Worm (Caenorhabditis elegans): Measurements from ENCODE around the gene spig-1.

spig-1 gene

DNA sequence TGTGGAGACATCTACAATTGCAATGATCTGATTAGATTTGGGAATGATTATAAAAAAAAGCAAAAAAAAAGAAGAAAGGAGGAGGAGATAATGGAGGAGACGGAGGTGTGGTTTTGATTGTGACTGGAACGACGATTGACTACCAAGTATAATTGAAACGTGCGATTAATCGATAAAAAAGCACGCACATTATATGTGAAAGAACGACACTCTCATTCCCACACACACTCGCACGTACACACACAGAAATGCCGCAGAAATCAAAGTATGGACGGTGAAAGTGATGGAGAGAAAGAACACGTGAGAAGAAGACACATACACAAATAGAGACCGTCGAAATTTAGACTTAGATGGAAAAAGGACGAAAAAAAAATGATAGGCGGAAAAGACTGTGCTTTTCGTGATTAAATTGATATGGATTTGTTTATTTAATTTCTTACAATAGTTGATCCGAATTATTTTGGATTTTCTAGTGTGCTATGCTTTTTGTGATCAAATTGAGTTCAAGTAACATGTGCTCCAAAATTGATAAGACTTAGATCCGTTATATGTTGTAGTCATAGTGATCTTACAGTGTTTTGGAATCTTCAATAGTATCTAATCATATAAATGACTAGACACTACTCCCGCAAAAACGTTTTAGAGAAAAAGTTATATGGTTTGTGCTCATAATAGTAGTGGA lies 42.3 kb downstream of the spig-1 start, which contains the start of gene nhr-135:
Gene nhr-135 (minus strand): TSS at position 51 of the 682 bp plus-strand sequence.
- TF ChIP-seq elt-3 (tag; optimal IDR thresholded peaks at IDR 0.05) = peak in 1 of 3 experiments; percentile 72
- TF ChIP-seq ceh-16 (tag; optimal IDR thresholded peaks at IDR 0.05) = no peak
- peak; percentile 30 for TF ChIP-seq hmg-11 (tag; optimal IDR thresholded peaks at IDR 0.05)
- no peak for TF ChIP-seq eor-1 (tag; optimal IDR thresholded peaks at IDR 0.05)
- no peak for TF ChIP-seq elt-1 (tag; optimal IDR thresholded peaks at IDR 0.05)
- TF ChIP-seq nhr-11 (tag; optimal IDR thresholded peaks at IDR 0.05) = no peak
- no peak for TF ChIP-seq daf-12 (tag; optimal IDR thresholded peaks at IDR 0.05)
- TF ChIP-seq mdl-1 (tag; optimal IDR thresholded peaks at IDR 0.05) = peak; percentile 77
- peak; percentile 40 for TF ChIP-seq nfya-1 (tag; optimal IDR thresholded peaks at IDR 0.05; ENCODE audit: insufficient read depth)
- no peak for TF ChIP-seq mml-1 (tag; optimal IDR thresholded peaks at IDR 0.05)
- no peak for TF ChIP-seq lin-39 (tag; optimal IDR thresholded peaks at IDR 0.05)
- TF ChIP-seq egl-5 (tag; optimal IDR thresholded peaks at IDR 0.05) = no peak
- no peak for TF ChIP-seq ZK546.5 (tag; optimal IDR thresholded peaks at IDR 0.05)
- TF ChIP-seq ama-1 (optimal IDR thresholded peaks at IDR 0.05) = no peak
- peak; percentile 59 for TF ChIP-seq ceh-28 (tag; optimal IDR thresholded peaks at IDR 0.05)
- peak; percentile 92 for TF ChIP-seq elt-2 (tag; optimal IDR thresholded peaks at IDR 0.05)
- TF ChIP-seq nhr-12 (tag; optimal IDR thresholded peaks at IDR 0.05) = no peak
- peak; percentile 77 for TF ChIP-seq jun-1 (tag; optimal IDR thresholded peaks at IDR 0.05)
- no peak for TF ChIP-seq R02D3.7 (tag; optimal IDR thresholded peaks at IDR 0.05)
- no peak for TF ChIP-seq ceh-9 (tag; optimal IDR thresholded peaks at IDR 0.05)
- peak; percentile 89 for TF ChIP-seq pqm-1 (tag; optimal IDR thresholded peaks at IDR 0.05)
- no peak for TF ChIP-seq fos-1 (tag; optimal IDR thresholded peaks at IDR 0.05)
- TF ChIP-seq nhr-77 (tag; optimal IDR thresholded peaks at IDR 0.05) = no peak
- TF ChIP-seq lin-15B (tag; optimal IDR thresholded peaks at IDR 0.05) = no peak
- TF ChIP-seq zag-1 (tag; optimal IDR thresholded peaks at IDR 0.05) = no peak
- no peak for TF ChIP-seq nhr-76 (tag; optimal IDR thresholded peaks at IDR 0.05)
- TF ChIP-seq nhr-237 (tag; optimal IDR thresholded peaks at IDR 0.05) = no peak
- TF ChIP-seq unc-62 (GFP tag; optimal IDR thresholded peaks at IDR 0.05) = no peak
- TF ChIP-seq tbx-2 (tag; optimal IDR thresholded peaks at IDR 0.05) = no peak
- no peak for TF ChIP-seq fkh-10 (GFP tag; optimal IDR thresholded peaks at IDR 0.05)
- TF ChIP-seq nhr-23 (tag; optimal IDR thresholded peaks at IDR 0.05) = no peak
- peak; percentile 46 for TF ChIP-seq snpc-4 (tag; optimal IDR thresholded peaks at IDR 0.05)
- TF ChIP-seq nhr-28 (tag; optimal IDR thresholded peaks at IDR 0.05) = no peak
- no peak for TF ChIP-seq sea-2 (GFP tag; optimal IDR thresholded peaks at IDR 0.05)
- no peak for TF ChIP-seq lsy-12 (tag; optimal IDR thresholded peaks at IDR 0.05)
- no peak for TF ChIP-seq ztf-11 (tag; optimal IDR thresholded peaks at IDR 0.05)
- TF ChIP-seq nhr-43 (tag; optimal IDR thresholded peaks at IDR 0.05; ENCODE audit: poor library complexity, severe bottlenecking) = peak; percentile 27
- TF ChIP-seq ztf-4 (tag; optimal IDR thresholded peaks at IDR 0.05) = no peak
- TF ChIP-seq unc-39 (tag; optimal IDR thresholded peaks at IDR 0.05) = no peak
- no peak for TF ChIP-seq nhr-67 (tag; optimal IDR thresholded peaks at IDR 0.05)
- TF ChIP-seq ceh-82 (tag; optimal IDR thresholded peaks at IDR 0.05) = no peak
- TF ChIP-seq nhr-25 (tag; optimal IDR thresholded peaks at IDR 0.05) = peak; percentile 54
- no peak for TF ChIP-seq aly-2 (tag; optimal IDR thresholded peaks at IDR 0.05)
- TF ChIP-seq egl-27 (tag; optimal IDR thresholded peaks at IDR 0.05) = no peak
- TF ChIP-seq skn-1 (tag; optimal IDR thresholded peaks at IDR 0.05) = no peak
- no peak for TF ChIP-seq fkh-2 (tag; optimal IDR thresholded peaks at IDR 0.05)
- TF ChIP-seq pha-4 (tag; optimal IDR thresholded peaks at IDR 0.05) = peak; percentile 85
